Fruit fly (Drosophila melanogaster) whole organism, embryonic: ENCODE results near the gene dlg1.

Source experiments
- Adf1 ChIP-seq: fragments of 200-800 bp; sonication (Bioruptor generic); IDR thresholded peaks from 2 replicates; pipeline ENCODE4 v1.3.6; 2022; ENCODE audit warnings: missing biosample characterization, missing genetic modification characterization
- Atf6 ChIP-seq: fragments of 200-800 bp; sonication (Bioruptor generic); IDR thresholded peaks from 2 replicates; pipeline ENCODE4 v1.3.6; 2022; ENCODE audit warnings: missing biosample characterization, missing genetic modification characterization
- CG1024 ChIP-seq: fragments of 200-800 bp; sonication (Bioruptor generic); IDR thresholded peaks from 2 replicates; pipeline ENCODE4 v1.3.6; 2022; ENCODE audit warnings: missing biosample characterization, missing genetic modification characterization
- CG11398 ChIP-seq: fragments of 200-800 bp; sonication (Bioruptor generic); optimal IDR thresholded peaks from 2 replicates; lab custom pipeline; 2016; ENCODE audit warnings: missing biosample characterization, missing genetic modification characterization
- CG11456 ChIP-seq: fragments of 200-800 bp; sonication (Bioruptor generic); IDR thresholded peaks from 3 replicates; pipeline ENCODE4 v1.3.6; 2022; ENCODE audit warnings: missing biosample characterization, missing genetic modification characterization
- CG12236 ChIP-seq: fragments of 200-800 bp; sonication (Bioruptor generic); optimal IDR thresholded peaks from 2 replicates; lab custom pipeline; 2016; ENCODE audit warnings: missing biosample characterization, missing genetic modification characterization
- CG1233 ChIP-seq: fragments of 200-800 bp; sonication (Bioruptor generic); optimal IDR thresholded peaks from 4 replicates; lab custom pipeline; 2018; ENCODE audit warnings: missing biosample characterization, mild to moderate bottlenecking, missing genetic modification characterization
- CG14710 ChIP-seq: fragments of 200-800 bp; sonication (Bioruptor generic); optimal IDR thresholded peaks from 3 replicates; lab custom pipeline; 2019; ENCODE audit warnings: missing biosample characterization, mild to moderate bottlenecking, missing genetic modification characterization, moderate library complexity
- CG15696 ChIP-seq: fragments of 200-800 bp; sonication (Bioruptor generic); optimal IDR thresholded peaks from 2 replicates; lab custom pipeline; 2019; ENCODE audit warnings: missing biosample characterization, mild to moderate bottlenecking, missing genetic modification characterization, moderate library complexity
- CG16813 ChIP-seq: fragments of 200-800 bp; sonication (Bioruptor generic); IDR thresholded peaks from 3 replicates; pipeline ENCODE4 v1.3.6; 2022; ENCODE audit warnings: missing biosample characterization, missing genetic modification characterization; ENCODE audit not compliant: partially characterized antibody
- CG6813 ChIP-seq: fragments of 200-800 bp; sonication (Bioruptor generic); optimal IDR thresholded peaks from 2 replicates; lab custom pipeline; 2017; ENCODE audit warnings: missing biosample characterization, missing genetic modification characterization, mild to moderate bottlenecking, moderate library complexity, missing genetic modification reagents
- CG7745 ChIP-seq: fragments of 200-800 bp; sonication (Bioruptor generic); optimal IDR thresholded peaks from 2 replicates; lab custom pipeline; 2018; ENCODE audit warnings: missing biosample characterization, mild to moderate bottlenecking, missing genetic modification characterization, moderate library complexity
- CG8290 ChIP-seq, 3 experiments: fragments of 200-800 bp; sonication (Bioruptor generic); optimal IDR thresholded peaks; 2 replicates each; lab custom pipeline; 2016 to 2019; ENCODE audit warnings: missing biosample characterization in 3 of 3, missing genetic modification characterization in 3 of 3, mild to moderate bottlenecking in 2 of 3, moderate library complexity in 1 of 3
- CG9609 ChIP-seq: fragments of 200-800 bp; sonication (Bioruptor generic); optimal IDR thresholded peaks from 3 replicates; lab custom pipeline; 2016; ENCODE audit warnings: missing biosample characterization, missing genetic modification characterization
- CG9817 ChIP-seq: fragments of 200-800 bp; sonication (Bioruptor generic); optimal IDR thresholded peaks from 2 replicates; lab custom pipeline; 2018; ENCODE audit warnings: missing biosample characterization, mild to moderate bottlenecking, missing genetic modification characterization, moderate library complexity
- Deaf1 ChIP-seq: fragments of 200-800 bp; optimal IDR thresholded peaks from 3 replicates; lab custom pipeline; 2019; ENCODE audit warnings: missing biosample characterization, mild to moderate bottlenecking, missing genetic modification characterization, moderate library complexity
- Dll ChIP-seq: fragments of 200-800 bp; sonication (Bioruptor generic); IDR thresholded peaks from 4 replicates; pipeline ENCODE4 v1.3.6; 2022; ENCODE audit warnings: missing biosample characterization, missing genetic modification characterization; ENCODE audit not compliant: partially characterized antibody
- HHEX ChIP-seq: fragments of 200-800 bp; sonication (Bioruptor generic); optimal IDR thresholded peaks from 3 replicates; lab custom pipeline; 2017; ENCODE audit warnings: missing biosample characterization, mild to moderate bottlenecking, missing genetic modification characterization, missing genetic modification reagents
- Hr51 ChIP-seq, 2 experiments: fragments of 200-800 bp; sonication (Bioruptor generic); optimal IDR thresholded peaks; 2 replicates in 1 of 2; 3 replicates in 1 of 2; lab custom pipeline; 2016 to 2018; ENCODE audit warnings: missing biosample characterization in 2 of 2, missing genetic modification characterization in 2 of 2, mild to moderate bottlenecking in 1 of 2, moderate library complexity in 1 of 2
- MESR4 ChIP-seq: fragments of 200-800 bp; sonication (Bioruptor generic); optimal IDR thresholded peaks from 2 replicates; lab custom pipeline; 2018; ENCODE audit warnings: missing biosample characterization, mild to moderate bottlenecking, missing genetic modification characterization, moderate library complexity
- Optix ChIP-seq: fragments of 200-800 bp; sonication (Bioruptor generic); IDR thresholded peaks from 3 replicates; pipeline ENCODE4 v1.3.6; 2022; ENCODE audit warnings: missing biosample characterization, missing genetic modification characterization
- Stat92E ChIP-seq, 3 experiments: fragments of >200 bp in 2 of 3; fragments of 200-800 bp in 1 of 3; sonication (Bioruptor generic) in 1 of 3; optimal IDR thresholded peaks; 2 replicates each; lab custom pipeline; 2017 to 2019; ENCODE audit warnings: missing biosample characterization in 3 of 3, missing genetic modification characterization in 3 of 3, mild to moderate bottlenecking in 1 of 3, moderate library complexity in 1 of 3
- Trl ChIP-seq, 3 experiments: fragments of >200 bp in 2 of 3; fragments of 200-800 bp in 1 of 3; sonication (Bioruptor generic) in 1 of 3; optimal IDR thresholded peaks; 2 replicates in 1 of 3; 3 replicates in 2 of 3; lab custom pipeline; 2016 to 2017; ENCODE audit warnings: missing biosample characterization in 1 of 3, missing genetic modification characterization in 1 of 3
- Xrp1 ChIP-seq: fragments of 200-800 bp; sonication (Bioruptor generic); IDR thresholded peaks from 2 replicates; pipeline ENCODE4 v1.3.6; 2022; ENCODE audit warnings: missing biosample characterization, missing genetic modification characterization
- az2 ChIP-seq: fragments of 200-800 bp; sonication (Bioruptor generic); optimal IDR thresholded peaks from 3 replicates; lab custom pipeline; 2016; ENCODE audit warnings: missing biosample characterization, missing genetic modification characterization
- cwo ChIP-seq: fragments of 200-800 bp; sonication (Bioruptor generic); optimal IDR thresholded peaks from 3 replicates; lab custom pipeline; 2017; ENCODE audit warnings: missing biosample characterization, missing genetic modification characterization, mild to moderate bottlenecking, moderate library complexity, missing genetic modification reagents
- en ChIP-seq: fragments of 200-800 bp; sonication (Bioruptor generic); optimal IDR thresholded peaks from 2 replicates; lab custom pipeline; 2016; ENCODE audit warnings: missing biosample characterization, missing genetic modification characterization
- exex ChIP-seq: fragments of 200-800 bp; sonication (Bioruptor generic); optimal IDR thresholded peaks from 4 replicates; lab custom pipeline; 2018; ENCODE audit warnings: missing biosample characterization, mild to moderate bottlenecking, missing genetic modification characterization, moderate library complexity
- gsb ChIP-seq: fragments of 200-800 bp; sonication (Bioruptor generic); IDR thresholded peaks from 2 replicates; pipeline ENCODE4 v1.3.6; 2022; ENCODE audit warnings: missing biosample characterization, missing genetic modification characterization
- hb ChIP-seq: fragments of 200-800 bp; sonication (Bioruptor generic); IDR thresholded peaks from 3 replicates; pipeline ENCODE4 v1.3.6; 2022; ENCODE audit warnings: missing biosample characterization, missing genetic modification characterization; ENCODE audit not compliant: partially characterized antibody
- hth ChIP-seq: fragments of >200 bp; optimal IDR thresholded peaks from 2 replicates; lab custom pipeline; 2017; ENCODE audit warnings: inconsistent platforms
- ken ChIP-seq: fragments of 200-800 bp; sonication (Bioruptor generic); IDR thresholded peaks from 3 replicates; pipeline ENCODE4 v1.3.6; 2022; ENCODE audit warnings: missing biosample characterization, missing genetic modification characterization
- lab ChIP-seq: fragments of 200-800 bp; sonication (Bioruptor generic); optimal IDR thresholded peaks from 3 replicates; lab custom pipeline; 2017; ENCODE audit warnings: missing biosample characterization, missing genetic modification characterization, mild to moderate bottlenecking, moderate library complexity, missing genetic modification reagents
- luna ChIP-seq: fragments of 200-800 bp; sonication (Bioruptor generic); optimal IDR thresholded peaks from 2 replicates; lab custom pipeline; 2016; ENCODE audit warnings: missing biosample characterization, missing genetic modification characterization
- otp ChIP-seq: fragments of 200-800 bp; sonication (Bioruptor generic); IDR thresholded peaks from 3 replicates; pipeline ENCODE4, ENCODE4 v1.3.6; 2022; ENCODE audit warnings: missing biosample characterization, missing genetic modification characterization
- pan ChIP-seq, 4 experiments: fragments of >200 bp in 3 of 4; fragments of 200-800 bp in 1 of 4; sonication (Bioruptor generic) in 1 of 4; optimal IDR thresholded peaks in 3 of 4; IDR thresholded peaks in 1 of 4; 2 replicates each; pipeline versions ENCODE4 v1.3.6 to Lab custom; 2017 to 2022; ENCODE audit warnings: missing biosample characterization in 2 of 4, missing genetic modification characterization in 2 of 4, mixed read lengths in 1 of 4
- pum ChIP-seq: fragments of 200-800 bp; sonication (Bioruptor generic); optimal IDR thresholded peaks from 2 replicates; lab custom pipeline; 2016; ENCODE audit warnings: missing biosample characterization, missing genetic modification characterization
- sqz ChIP-seq: fragments of 200-800 bp; sonication (Bioruptor generic); optimal IDR thresholded peaks from 3 replicates; lab custom pipeline; 2018; ENCODE audit warnings: missing biosample characterization, mild to moderate bottlenecking, missing genetic modification characterization

Gene dlg1

DNA sequence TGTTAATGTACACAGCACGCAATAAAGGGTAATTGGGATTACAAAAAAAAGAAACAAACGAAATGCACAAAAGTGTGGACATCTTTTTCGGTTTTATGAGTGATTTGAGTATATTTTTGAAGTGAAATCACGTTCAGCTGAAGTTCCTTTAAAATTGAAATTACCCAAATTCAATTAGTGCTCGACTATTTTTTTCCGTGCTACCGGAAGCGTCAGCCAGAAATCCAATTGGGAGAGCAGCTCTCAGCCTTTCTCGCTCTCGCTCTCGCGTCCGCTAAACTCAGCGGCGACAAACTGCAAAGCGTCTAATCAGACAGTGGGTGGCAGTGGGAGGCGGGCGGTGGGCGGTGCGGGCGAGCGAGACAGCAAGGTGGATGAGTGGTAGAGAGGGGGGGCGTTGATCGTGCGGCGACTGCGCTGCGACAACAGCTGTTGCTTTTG is 53.8 kb downstream of the dlg1 start (continued):
- TF ChIP-seq pum (GFP tag; lab: Kevin White, UChicago) (peak; percentile 70), Deaf1 (tag; lab: Kevin White, UChicago) (peak; percentile 67), HHEX (peak; percentile 93), hth (lab: Kevin White, UChicago) (no peak), CG1233 (GFP tag; lab: Kevin White, UChicago) (peak; percentile 79), CG1024 (GFP tag; lab: Robert Waterston, UW) (peak; percentile 53), CG11456 (GFP tag; lab: Robert Waterston, UW) (peak; percentile 88), CG12236 (GFP tag; lab: Kevin White, UChicago) (peak; percentile 77), Xrp1 (GFP tag; lab: Robert Waterston, UW) (peak; percentile 74), Stat92E (GFP tag; optimal IDR thresholded peaks at IDR 0.05; lab: Kevin White, UChicago) (no peak), Hr51 (GFP tag; optimal IDR thresholded peaks at IDR 0.05; lab: Kevin White, UChicago) (peak; percentile 79 to 92), CG6813 (GFP tag; lab: Kevin White, UChicago) (peak; percentile 79), CG9817 (peak; percentile 85), pan (optimal IDR thresholded peaks at IDR 0.05; lab: Kevin White, UChicago) (no peak), pan (GFP tag; optimal IDR thresholded peaks at IDR 0.05 in 1 of 2, IDR thresholded peaks at IDR 0.05 in 1 of 2) (peak in 1 of 2 experiments; percentile 89), CG11398 (GFP tag; lab: Kevin White, UChicago) (peak; percentile 85), cwo (GFP tag; lab: Kevin White, UChicago) (peak; percentile 89), Dll (GFP tag; lab: Robert Waterston, UW) (no peak), CG7745 (no peak), sqz (GFP tag; lab: Kevin White, UChicago) (peak; percentile 79), CG9609 (GFP tag; lab: Kevin White, UChicago) (peak; percentile 87), CG15696 (tag; lab: Kevin White, UChicago) (peak; percentile 56), gsb (peak; percentile 82), CG8290 (GFP tag; optimal IDR thresholded peaks at IDR 0.05; lab: Kevin White, UChicago) (peak; percentile 55), CG8290 (tag; optimal IDR thresholded peaks at IDR 0.05; lab: Kevin White, UChicago) (peak in 1 of 2 experiments; percentile 87), lab (peak; percentile 95), ken (GFP tag; lab: Robert Waterston, UW) (peak; percentile 70; the same call in 2 of the 3 replicates), Trl (optimal IDR thresholded peaks at IDR 0.05; lab: Kevin White, UChicago) (peak; percentile 48 to 67), Trl (GFP tag; optimal IDR thresholded peaks at IDR 0.05; lab: Kevin White, UChicago) (peak; percentile 83), Optix (peak; percentile 82), luna (GFP tag; lab: Kevin White, UChicago) (peak; percentile 73), en (peak; percentile 88), hb (GFP tag; lab: Robert Waterston, UW) (no peak), MESR4 (GFP tag; lab: Kevin White, UChicago) (peak; percentile 14), Adf1 (peak; percentile 98)

DNA sequence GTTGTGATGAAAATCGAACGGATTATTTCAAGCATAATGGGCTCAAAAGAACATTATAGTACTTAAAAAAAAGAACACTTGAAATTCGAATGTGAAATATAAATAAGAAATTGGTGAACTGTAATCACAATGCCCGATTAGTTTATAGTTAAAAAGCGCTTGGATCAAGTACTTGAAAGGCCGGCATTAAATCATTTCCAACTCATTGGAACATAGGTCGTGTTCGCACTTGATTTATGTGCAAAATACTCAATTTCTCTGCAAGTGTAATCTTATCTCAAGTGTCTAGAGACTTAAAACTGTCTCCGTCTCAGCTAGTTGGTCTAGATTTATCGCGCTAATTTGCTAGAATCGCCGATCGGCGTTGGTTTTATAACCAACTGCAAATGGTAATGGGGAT is 55.0 kb downstream of the dlg1 start:
- TF ChIP-seq CG14710 (tag; lab: Kevin White, UChicago) (no peak), otp (GFP tag; lab: Robert Waterston, UW) (no peak), exex (tag; lab: Kevin White, UChicago) (peak; percentile 89), Atf6 (GFP tag; lab: Robert Waterston, UW) (no peak), az2 (GFP tag; lab: Kevin White, UChicago) (no peak), CG16813 (no peak)
